Worm (Caenorhabditis elegans) whole organism, L2 larva: Measurements from ENCODE around the gene str-108.
A peak's percentile ranks its signal among the peaks of the same experiment; 100 is the strongest.

Experiments
- C34F6.9 ChIP-seq: fragments of 150-350 bp; optimal IDR thresholded peaks from 2 replicates; lab custom pipeline; 2014; ENCODE audit warnings: missing biosample characterization, missing genetic modification characterization
- F13H6.1 ChIP-seq: sonication (generic microtip); optimal IDR thresholded peaks from 2 replicates; lab custom pipeline; 2016; ENCODE audit warnings: missing genetic modification characterization, missing compliant biosample characterization
- R02D3.7 ChIP-seq: fragments of 150-350 bp; optimal IDR thresholded peaks from 2 replicates; lab custom pipeline; 2014; ENCODE audit warnings: missing biosample characterization, missing genetic modification characterization
- ZK546.5 ChIP-seq: sonication (generic microtip); optimal IDR thresholded peaks from 2 replicates; lab custom pipeline; 2017; ENCODE audit warnings: missing biosample characterization, missing genetic modification characterization
- alr-1 ChIP-seq: fragments of 150-350 bp; optimal IDR thresholded peaks from 2 replicates; lab custom pipeline; 2014; ENCODE audit warnings: missing biosample characterization, missing genetic modification characterization
- aly-2 ChIP-seq: fragments of 150-350 bp; optimal IDR thresholded peaks from 2 replicates; lab custom pipeline; 2014; ENCODE audit warnings: missing biosample characterization, missing genetic modification characterization
- ama-1 ChIP-seq: fragments of 150-350 bp; optimal IDR thresholded peaks from 2 replicates; lab custom pipeline; 2018; ENCODE audit warnings: inconsistent platforms
- dmd-4 ChIP-seq: sonication (generic microtip); optimal IDR thresholded peaks from 2 replicates; lab custom pipeline; 2017; ENCODE audit warnings: missing biosample characterization, missing genetic modification characterization
- egl-27 ChIP-seq: sonication (generic microtip); optimal IDR thresholded peaks from 3 replicates; lab custom pipeline; 2017; ENCODE audit warnings: missing biosample characterization, missing genetic modification reagents, missing genetic modification characterization
- elt-1 ChIP-seq: fragments of 150-350 bp; optimal IDR thresholded peaks from 2 replicates; lab custom pipeline; 2014; ENCODE audit warnings: missing biosample characterization, missing genetic modification characterization
- elt-3 ChIP-seq: sonication (generic microtip); optimal IDR thresholded peaks from 2 replicates; lab custom pipeline; 2017; ENCODE audit warnings: missing biosample characterization, missing genetic modification characterization
- fos-1 ChIP-seq: fragments of 150-350 bp; optimal IDR thresholded peaks from 2 replicates; lab custom pipeline; 2014; ENCODE audit warnings: missing biosample characterization, missing genetic modification characterization
- gmeb-1 ChIP-seq: fragments of 150-350 bp; optimal IDR thresholded peaks from 2 replicates; lab custom pipeline; 2014; ENCODE audit warnings: missing biosample characterization, missing genetic modification characterization
- lin-11 ChIP-seq: fragments of 150-350 bp; sonication (generic microtip); optimal IDR thresholded peaks from 2 replicates; lab custom pipeline; 2014; ENCODE audit warnings: missing biosample characterization, missing genetic modification characterization, inconsistent platforms, mixed read lengths
- lin-13 ChIP-seq: fragments of 150-350 bp; optimal IDR thresholded peaks from 2 replicates; lab custom pipeline; 2014; ENCODE audit warnings: missing biosample characterization, missing genetic modification reagents, missing genetic modification characterization
- lsy-2 ChIP-seq, 2 experiments: fragments of 150-350 bp in 1 of 2; sonication (generic microtip) in 1 of 2; optimal IDR thresholded peaks; 2 replicates each; lab custom pipeline; 2014 to 2017; ENCODE audit warnings: missing biosample characterization in 2 of 2, missing genetic modification characterization in 2 of 2
- mab-5 ChIP-seq: fragments of 150-350 bp; optimal IDR thresholded peaks from 2 replicates; lab custom pipeline; 2014; ENCODE audit warnings: missing biosample characterization, missing genetic modification characterization
- mbf-1 ChIP-seq: sonication (generic microtip); optimal IDR thresholded peaks from 2 replicates; lab custom pipeline; 2017; ENCODE audit warnings: missing biosample characterization, missing genetic modification characterization
- nhr-10 ChIP-seq: sonication (generic microtip); optimal IDR thresholded peaks from 2 replicates; lab custom pipeline; 2017; ENCODE audit warnings: missing biosample characterization, missing genetic modification characterization
- nhr-11 ChIP-seq: fragments of 150-350 bp; optimal IDR thresholded peaks from 2 replicates; lab custom pipeline; 2014; ENCODE audit warnings: missing biosample characterization, missing genetic modification characterization
- nhr-129 ChIP-seq: fragments of 150-350 bp; optimal IDR thresholded peaks from 2 replicates; lab custom pipeline; 2014; ENCODE audit warnings: missing biosample characterization, missing genetic modification characterization
- nhr-21 ChIP-seq: fragments of 150-350 bp; optimal IDR thresholded peaks from 2 replicates; lab custom pipeline; 2014; ENCODE audit warnings: missing biosample characterization, missing genetic modification characterization
- nhr-23 ChIP-seq: fragments of 150-350 bp; optimal IDR thresholded peaks from 2 replicates; lab custom pipeline; 2014; ENCODE audit warnings: missing biosample characterization, missing genetic modification reagents, missing genetic modification characterization
- nhr-237 ChIP-seq: fragments of 150-350 bp; optimal IDR thresholded peaks from 2 replicates; lab custom pipeline; 2014; ENCODE audit warnings: missing biosample characterization, missing genetic modification characterization
- nhr-25 ChIP-seq: fragments of 150-350 bp; sonication (generic microtip); optimal IDR thresholded peaks from 3 replicates; lab custom pipeline; 2014; ENCODE audit warnings: missing biosample characterization, missing genetic modification characterization
- nhr-6 ChIP-seq: fragments of 150-350 bp; optimal IDR thresholded peaks from 2 replicates; lab custom pipeline; 2014; ENCODE audit warnings: missing biosample characterization, missing genetic modification characterization
- nhr-77 ChIP-seq: fragments of 150-350 bp; optimal IDR thresholded peaks from 2 replicates; lab custom pipeline; 2014; ENCODE audit warnings: missing biosample characterization, missing genetic modification characterization
- sem-4 ChIP-seq: fragments of 150-350 bp; optimal IDR thresholded peaks from 2 replicates; lab custom pipeline; 2014; ENCODE audit warnings: missing biosample characterization, missing genetic modification reagents, missing genetic modification characterization
- skn-1 ChIP-seq: sonication (generic microtip); optimal IDR thresholded peaks from 2 replicates; lab custom pipeline; 2017; ENCODE audit warnings: missing biosample characterization, missing genetic modification characterization
- sma-3 ChIP-seq: sonication (generic microtip); optimal IDR thresholded peaks from 2 replicates; lab custom pipeline; 2016; ENCODE audit warnings: missing genetic modification reagents, missing genetic modification characterization, missing compliant biosample characterization
- sma-9 ChIP-seq, 2 experiments: fragments of 150-350 bp in 1 of 2; sonication (generic microtip) in 1 of 2; optimal IDR thresholded peaks; 2 replicates each; lab custom pipeline; 2014 to 2016; ENCODE audit warnings: missing genetic modification characterization in 2 of 2, mild to moderate bottlenecking in 1 of 2, missing biosample characterization in 1 of 2, missing compliant biosample characterization in 1 of 2, missing genetic modification reagents in 1 of 2, moderate library complexity in 1 of 2
- snpc-4 ChIP-seq: fragments of 150-350 bp; optimal IDR thresholded peaks from 2 replicates; lab custom pipeline; 2014; ENCODE audit warnings: missing biosample characterization, missing genetic modification characterization
- unc-39 ChIP-seq: fragments of 150-350 bp; optimal IDR thresholded peaks from 2 replicates; lab custom pipeline; 2014; ENCODE audit warnings: missing biosample characterization, missing genetic modification characterization
- unc-62 ChIP-seq: fragments of 150-350 bp; optimal IDR thresholded peaks from 2 replicates; lab custom pipeline; 2014; ENCODE audit warnings: missing biosample characterization, missing genetic modification reagents, missing genetic modification characterization
- zag-1 ChIP-seq: fragments of 150-350 bp; optimal IDR thresholded peaks from 2 replicates; lab custom pipeline; 2014; ENCODE audit warnings: missing biosample characterization, missing genetic modification characterization
- ztf-1 ChIP-seq: fragments of 200-800 bp; sonication (Bioruptor generic); conservative IDR thresholded peaks from 2 replicates; pipeline ENCODE4 v1.3.6; 2022; ENCODE audit warnings: missing genetic modification characterization, missing compliant biosample characterization
- ztf-11 ChIP-seq: sonication (generic microtip); optimal IDR thresholded peaks from 2 replicates; lab custom pipeline; 2017; ENCODE audit warnings: missing biosample characterization, missing genetic modification characterization
- ztf-4 ChIP-seq: fragments of 150-350 bp; optimal IDR thresholded peaks from 2 replicates; lab custom pipeline; 2014; ENCODE audit warnings: missing biosample characterization, missing genetic modification characterization

The str-108 gene

ce11 chrV:16139529-16139928 lies 26.5 kb upstream of the str-108 start, which contains the start of gene clc-11:
TSS of gene clc-11 (minus strand) at chrV:16139629.
- TF ChIP-seq fos-1 (tag; lab: Kevin White, UChicago): peak; percentile 31
- no peak for TF ChIP-seq elt-1 (tag; lab: Kevin White, UChicago)

ce11 chrV:16141071-16141470 lies 25.0 kb upstream of the str-108 start, which contains the start of gene clc-32:
TSS of gene clc-32 (minus strand) at chrV:16141171.
- TF ChIP-seq C34F6.9 (tag; lab: Kevin White, UChicago): no peak
- TF ChIP-seq ama-1 (lab: Kevin White, UChicago): no peak
- no peak for TF ChIP-seq mbf-1
- TF ChIP-seq egl-27 (tag; lab: Kevin White, UChicago): no peak
- no peak for TF ChIP-seq elt-1 (tag; lab: Kevin White, UChicago)
- no peak for TF ChIP-seq unc-62 (GFP tag; lab: Kevin White, UChicago)
- no peak for TF ChIP-seq F13H6.1 (tag; lab: Kevin White, UChicago)
- no peak for TF ChIP-seq skn-1 (tag; lab: Kevin White, UChicago)
- TF ChIP-seq sma-3 (GFP tag; lab: Kevin White, UChicago): no peak
- TF ChIP-seq nhr-237: no peak
- TF ChIP-seq nhr-6 (tag; lab: Kevin White, UChicago): no peak
- no peak for TF ChIP-seq snpc-4 (tag; lab: Kevin White, UChicago)
- no peak for TF ChIP-seq nhr-25 (tag; lab: Kevin White, UChicago)
- no peak for TF ChIP-seq lin-11
- TF ChIP-seq unc-39 (tag; lab: Kevin White, UChicago): no peak
- TF ChIP-seq nhr-23 (tag; lab: Kevin White, UChicago): no peak
- no peak for TF ChIP-seq lin-13 (GFP tag; lab: Kevin White, UChicago)

ce11 chrV:16142371-16142770 lies 23.7 kb upstream of the str-108 start, which contains the start of gene fbxa-18:
TSS of gene fbxa-18 (plus strand) at chrV:16142671.
- TF ChIP-seq nhr-10: no peak
- no peak for TF ChIP-seq mab-5 (tag; lab: Kevin White, UChicago)
- no peak for TF ChIP-seq elt-3 (tag; lab: Kevin White, UChicago)
- TF ChIP-seq nhr-21 (tag; lab: Kevin White, UChicago): no peak
- no peak for TF ChIP-seq nhr-129 (tag; lab: Kevin White, UChicago)
- TF ChIP-seq unc-39 (tag; lab: Kevin White, UChicago): no peak
- no peak for TF ChIP-seq zag-1 (tag; lab: Kevin White, UChicago)
- TF ChIP-seq nhr-11 (tag; lab: Kevin White, UChicago): no peak
- no peak for TF ChIP-seq sma-3 (GFP tag; lab: Kevin White, UChicago)
- TF ChIP-seq ztf-4 (tag; lab: Kevin White, UChicago): no peak
- TF ChIP-seq fos-1 (tag; lab: Kevin White, UChicago): no peak
- no peak for TF ChIP-seq ztf-11 (tag; lab: Kevin White, UChicago)
- no peak for TF ChIP-seq snpc-4 (tag; lab: Kevin White, UChicago)
- no peak for TF ChIP-seq egl-27 (tag; lab: Kevin White, UChicago)
- TF ChIP-seq aly-2 (tag; lab: Kevin White, UChicago): no peak
- no peak for TF ChIP-seq gmeb-1 (tag; lab: Kevin White, UChicago)
- TF ChIP-seq alr-1: no peak
- no peak for TF ChIP-seq lsy-2 (tag; optimal IDR thresholded peaks at IDR 0.05; lab: Kevin White, UChicago)
- no peak for TF ChIP-seq sma-9 (GFP tag; optimal IDR thresholded peaks at IDR 0.05; lab: Kevin White, UChicago)
- TF ChIP-seq sma-9 (tag; optimal IDR thresholded peaks at IDR 0.05; lab: Kevin White, UChicago): no peak

ce11 chrV:16143066-16143581 lies 22.9 kb upstream of the str-108 start, which contains the start of gene fbxa-88:
TSS of gene fbxa-88 (minus strand) at chrV:16143116.
- no peak for TF ChIP-seq zag-1 (tag; lab: Kevin White, UChicago)
- TF ChIP-seq sma-9 (GFP tag; optimal IDR thresholded peaks at IDR 0.05; lab: Kevin White, UChicago): peak; percentile 17
- TF ChIP-seq sma-9 (tag; optimal IDR thresholded peaks at IDR 0.05; lab: Kevin White, UChicago): no peak
- TF ChIP-seq sem-4 (tag; lab: Kevin White, UChicago): no peak
- TF ChIP-seq mab-5 (tag; lab: Kevin White, UChicago): no peak
- TF ChIP-seq fos-1 (tag; lab: Kevin White, UChicago): peak; percentile 77
- TF ChIP-seq R02D3.7 (tag; lab: Kevin White, UChicago): no peak
- TF ChIP-seq, all 48 proteins: peak for 2

ce11 chrV:16145009-16145408 lies 21.0 kb upstream of the str-108 start:
- no peak for TF ChIP-seq ztf-11 (tag; lab: Kevin White, UChicago)
- no peak for TF ChIP-seq lin-11
- TF ChIP-seq nhr-10: no peak
- no peak for TF ChIP-seq nhr-77 (tag; lab: Kevin White, UChicago)
- no peak for TF ChIP-seq nhr-25 (tag; lab: Kevin White, UChicago)
- TF ChIP-seq F13H6.1 (tag; lab: Kevin White, UChicago): no peak
- no peak for TF ChIP-seq elt-1 (tag; lab: Kevin White, UChicago)
- TF ChIP-seq ZK546.5 (tag; lab: Kevin White, UChicago): no peak
- TF ChIP-seq dmd-4: no peak
- no peak for TF ChIP-seq skn-1 (tag; lab: Kevin White, UChicago)
- TF ChIP-seq ama-1 (lab: Kevin White, UChicago): no peak
- no peak for TF ChIP-seq nhr-129 (tag; lab: Kevin White, UChicago)
- TF ChIP-seq R02D3.7 (tag; lab: Kevin White, UChicago): no peak
- TF ChIP-seq unc-39 (tag; lab: Kevin White, UChicago): no peak
- TF ChIP-seq ztf-1: no peak
